Fruit fly (Drosophila melanogaster): ENCODE results near the gene CG31445.

DNA sequence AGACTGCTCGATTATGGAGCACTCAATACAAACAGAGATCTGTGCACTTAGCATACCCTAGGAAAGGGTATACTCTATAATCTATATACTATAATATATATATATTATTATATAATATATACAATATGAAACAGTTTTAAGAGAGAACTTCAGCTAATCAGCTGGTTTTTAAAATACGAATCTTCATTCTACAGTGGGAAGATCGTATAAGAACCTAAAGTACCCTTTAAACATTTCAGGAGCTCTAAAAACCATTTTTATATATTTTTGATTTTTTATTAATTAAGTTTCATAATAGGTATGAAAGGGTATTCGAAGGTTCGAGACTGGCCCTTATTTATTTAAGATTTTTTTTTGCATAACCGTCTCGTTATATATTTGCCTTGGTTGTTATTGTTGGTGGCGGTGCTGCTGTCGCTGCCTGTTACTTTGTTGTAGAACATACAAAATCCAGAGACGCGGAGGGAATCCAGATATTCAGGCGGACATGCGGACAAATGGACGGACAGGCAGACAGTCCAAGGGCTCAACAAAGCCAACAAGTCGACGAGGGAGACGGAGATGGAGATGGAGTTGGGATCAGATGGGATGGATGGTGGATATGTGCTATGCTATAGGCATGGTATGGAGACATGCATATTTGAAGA lies 35.1 kb upstream of the CG31445 start:
- no peak for TF ChIP-seq psq (optimal IDR thresholded peaks at IDR 0.05)
- TF ChIP-seq Myc (optimal IDR thresholded peaks at IDR 0.05): no peak
- no peak for TF ChIP-seq h (optimal IDR thresholded peaks at IDR 0.05)
- TF ChIP-seq ttk (optimal IDR thresholded peaks at IDR 0.05): no peak

Measured in Kc167 (cell line).